Fruit fly (Drosophila melanogaster): ENCODE measurements around the gene CG9215.
A peak's percentile ranks its signal among the peaks of the same experiment; 100 is the strongest.

CG9215 gene

DNA sequence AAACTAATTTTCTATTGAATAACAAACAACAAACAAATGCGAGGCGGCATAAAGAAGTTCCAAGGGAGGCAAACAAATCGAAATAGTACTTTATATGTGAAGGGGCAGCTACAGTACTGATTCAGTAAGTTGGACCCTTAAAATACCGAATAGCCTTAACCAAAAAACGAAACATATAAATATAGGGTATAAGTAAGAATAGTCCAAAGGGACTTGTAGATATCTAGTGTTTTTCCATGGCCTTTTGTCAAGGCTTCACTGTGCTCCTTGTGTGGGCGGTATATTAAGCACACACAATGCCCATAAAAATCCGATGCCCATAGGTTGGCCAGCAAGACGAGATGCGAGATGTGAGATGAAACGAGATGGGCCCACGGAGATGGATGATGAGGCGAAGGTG, 50.6 kb downstream of the CG9215 start (continued):
- no peak for TF ChIP-seq CG15514 (GFP tag; optimal IDR thresholded peaks at IDR 0.05)
- TF ChIP-seq odd (GFP tag; optimal IDR thresholded peaks at IDR 0.05): no peak
- TF ChIP-seq gcm2 (GFP tag; optimal IDR thresholded peaks at IDR 0.05): no peak
- peak; percentile 25 for TF ChIP-seq CG7556 (GFP tag; optimal IDR thresholded peaks at IDR 0.05)
- TF ChIP-seq Atf3 (GFP tag; optimal IDR thresholded peaks at IDR 0.05): no peak
- peak; percentile 12 for TF ChIP-seq org-1 (GFP tag; optimal IDR thresholded peaks at IDR 0.05)
- TF ChIP-seq CG4404 (GFP tag; IDR thresholded peaks at IDR 0.05): no peak
- no peak for TF ChIP-seq hth (optimal IDR thresholded peaks at IDR 0.05)
- no peak for TF ChIP-seq CrebB (tag; optimal IDR thresholded peaks at IDR 0.05)
- no peak for TF ChIP-seq CG13624 (GFP tag; optimal IDR thresholded peaks at IDR 0.05)
- 0 out of 2 replicates have a peak, but pooled peaks have one; percentile 9 for TF ChIP-seq Xrp1 (GFP tag; IDR thresholded peaks at IDR 0.05)
- no peak for TF ChIP-seq CG6854 (GFP tag; optimal IDR thresholded peaks at IDR 0.05)
- peak; percentile 67 for TF ChIP-seq dysf (GFP tag; IDR thresholded peaks at IDR 0.05)
- TF ChIP-seq CG10959 (GFP tag; IDR thresholded peaks at IDR 0.05): no peak
- TF ChIP-seq CG13775 (GFP tag; optimal IDR thresholded peaks at IDR 0.05): no peak
- no peak for TF ChIP-seq CG18764 (GFP tag; optimal IDR thresholded peaks at IDR 0.05)
- no peak for TF ChIP-seq B-H2 (GFP tag; optimal IDR thresholded peaks at IDR 0.05)
- no peak for TF ChIP-seq Bdp1 (GFP tag; optimal IDR thresholded peaks at IDR 0.05)
- peak; percentile 9 for TF ChIP-seq Abd-B (GFP tag; optimal IDR thresholded peaks at IDR 0.05)
- no peak for TF ChIP-seq CG12219 (GFP tag; optimal IDR thresholded peaks at IDR 0.05)
- TF ChIP-seq ranshi (GFP tag; IDR thresholded peaks at IDR 0.05): no peak
- TF ChIP-seq abd-A (tag; optimal IDR thresholded peaks at IDR 0.05): no peak
- no peak for TF ChIP-seq tap (tag; optimal IDR thresholded peaks at IDR 0.05)
- TF ChIP-seq stc (GFP tag; IDR thresholded peaks at IDR 0.05): 0 out of 2 replicates have a peak, but pooled peaks have one; percentile 31
- TF ChIP-seq CG30020 (tag; optimal IDR thresholded peaks at IDR 0.05): no peak
- TF ChIP-seq salm (tag; optimal IDR thresholded peaks at IDR 0.05): no peak
- TF ChIP-seq pnt (GFP tag; optimal IDR thresholded peaks at IDR 0.05): no peak
- TF ChIP-seq CG1832 (GFP tag; optimal IDR thresholded peaks at IDR 0.05): no peak
- TF ChIP-seq lola (GFP tag; optimal IDR thresholded peaks at IDR 0.05): no peak
- TF ChIP-seq ato (GFP tag; IDR thresholded peaks at IDR 0.05; ENCODE audit: partially characterized antibody): no peak
- no peak for TF ChIP-seq cg (GFP tag; optimal IDR thresholded peaks at IDR 0.05)
- TF ChIP-seq CG4424 (GFP tag; optimal IDR thresholded peaks at IDR 0.05): no peak
- TF ChIP-seq Tbp (GFP tag; optimal IDR thresholded peaks at IDR 0.05): no peak
- TF ChIP-seq gt (GFP tag; IDR thresholded peaks at IDR 0.05): no peak
- TF ChIP-seq da (GFP tag; optimal IDR thresholded peaks at IDR 0.05): no peak
- peak; percentile 33; the same call in 1 of the 2 replicates for TF ChIP-seq ara (GFP tag; IDR thresholded peaks at IDR 0.05)
- TF ChIP-seq Oli (tag; optimal IDR thresholded peaks at IDR 0.05): peak; percentile 39
- TF ChIP-seq CG12391 (tag; optimal IDR thresholded peaks at IDR 0.05): peak; percentile 37
- TF ChIP-seq z (GFP tag; IDR thresholded peaks at IDR 0.05): no peak
- no peak for TF ChIP-seq HLH4C (GFP tag; IDR thresholded peaks at IDR 0.05; ENCODE audit: partially characterized antibody)
- no peak for TF ChIP-seq CG2875 (GFP tag; optimal IDR thresholded peaks at IDR 0.05)
- no peak for TF ChIP-seq Dip2 (GFP tag; IDR thresholded peaks at IDR 0.05)
- TF ChIP-seq Blimp-1 (GFP tag; optimal IDR thresholded peaks at IDR 0.05): peak; percentile 41
- TF ChIP-seq CG9932 (GFP tag; IDR thresholded peaks at IDR 0.05): peak; percentile 36; the same call in 1 of the 2 replicates
- 0 out of 2 replicates have a peak, but pooled peaks have one; percentile 18 for TF ChIP-seq ap (GFP tag; IDR thresholded peaks at IDR 0.05)
- TF ChIP-seq CG12744 (GFP tag; optimal IDR thresholded peaks at IDR 0.05): no peak
- TF ChIP-seq mirr (GFP tag; optimal IDR thresholded peaks at IDR 0.05): no peak
- TF ChIP-seq Hr78 (GFP tag; optimal IDR thresholded peaks at IDR 0.05): no peak
- no peak for TF ChIP-seq Hey (tag; optimal IDR thresholded peaks at IDR 0.05)
- no peak for TF ChIP-seq run (tag; optimal IDR thresholded peaks at IDR 0.05)
- TF ChIP-seq CG16813 (GFP tag; IDR thresholded peaks at IDR 0.05; ENCODE audit: partially characterized antibody): no peak

Measured in whole organism, embryonic.